Fruit fly (Drosophila melanogaster) Kc167 (cell line): Measurements from ENCODE around the gene CG4619.

Experiments
- insv ChIP-seq: fragments of >200 bp; optimal IDR thresholded peaks from 3 replicates; lab custom pipeline; 2018; ENCODE audit warnings: missing external identifiers
- psq ChIP-seq: fragments of >200 bp; optimal IDR thresholded peaks from 2 replicates; lab custom pipeline; 2017; ENCODE audit warnings: missing external identifiers

dm6 chr2L:9894871-9895364 is 43.7 kb upstream of the CG4619 start, which contains the start of gene Bka:
- TF ChIP-seq psq (no peak), insv (no peak)
